Worm (Caenorhabditis elegans) whole organism, L4 larva: Measurements from ENCODE around the gene nas-7.

Experiments
- D1046.2 ChIP-seq: fragments of 200-800 bp; sonication (Bioruptor generic); IDR thresholded peaks from 2 replicates; pipeline ENCODE4 v1.3.6; 2022; ENCODE audit warnings: missing genetic modification characterization, missing compliant biosample characterization
- F44E2.7 ChIP-seq: fragments of 200-800 bp; sonication (Bioruptor generic); IDR thresholded peaks from 2 replicates; pipeline ENCODE4 v2.1.2; 2022; ENCODE audit warnings: missing genetic modification characterization, missing compliant biosample characterization
- T20F7.1 ChIP-seq: fragments of 200-800 bp; sonication (Bioruptor generic); optimal IDR thresholded peaks from 2 replicates; lab custom pipeline; 2018; ENCODE audit warnings: mild to moderate bottlenecking, missing genetic modification characterization, missing compliant biosample characterization
- ZK546.5 ChIP-seq, 2 experiments: sonication (generic microtip); optimal IDR thresholded peaks; 2 replicates each; lab custom pipeline; 2017; ENCODE audit warnings: missing biosample characterization in 2 of 2, missing genetic modification characterization in 2 of 2
- aha-1 ChIP-seq: fragments of 150-350 bp; peaks from one replicate; lab custom pipeline; 2014; ENCODE audit warnings: missing biosample characterization, missing genetic modification characterization
- ceh-28 ChIP-seq: fragments of 150-350 bp; optimal IDR thresholded peaks from 2 replicates; lab custom pipeline; 2014; ENCODE audit warnings: missing biosample characterization, missing genetic modification reagents, missing genetic modification characterization
- ceh-32 ChIP-seq: sonication (generic microtip); optimal IDR thresholded peaks from 2 replicates; lab custom pipeline; 2016; ENCODE audit warnings: mild to moderate bottlenecking, missing genetic modification characterization, missing compliant biosample characterization; ENCODE audit not compliant: poor library complexity
- ceh-44 ChIP-seq: fragments of 200-800 bp; sonication (Bioruptor generic); IDR thresholded peaks from 2 replicates; pipeline ENCODE4 v1.3.6; 2022; ENCODE audit warnings: missing genetic modification reagents, missing genetic modification characterization, missing compliant biosample characterization
- ceh-62 ChIP-seq: sonication (generic microtip); optimal IDR thresholded peaks from 2 replicates; lab custom pipeline; 2017; ENCODE audit warnings: missing biosample characterization, missing genetic modification characterization
- ceh-82 ChIP-seq: sonication (generic microtip); optimal IDR thresholded peaks from 2 replicates; lab custom pipeline; 2017; ENCODE audit warnings: missing biosample characterization, missing genetic modification characterization
- ces-1 ChIP-seq: fragments of 150-350 bp; sonication (generic microtip); optimal IDR thresholded peaks from 4 replicates; lab custom pipeline; 2014; ENCODE audit warnings: missing biosample characterization, missing genetic modification reagents, missing genetic modification characterization
- cey-2 ChIP-seq: sonication (generic microtip); optimal IDR thresholded peaks from 3 replicates; lab custom pipeline; 2017; ENCODE audit warnings: missing genetic modification characterization, mild to moderate bottlenecking, missing compliant biosample characterization, antibody characterized with exemption, borderline replicate concordance; ENCODE audit not compliant: insufficient read depth
- ctbp-1 ChIP-seq: fragments of 200-800 bp; sonication (Bioruptor generic); IDR thresholded peaks from 2 replicates; pipeline ENCODE4 v1.3.6; 2022; ENCODE audit warnings: missing genetic modification reagents, missing genetic modification characterization, missing compliant biosample characterization
- daf-12 ChIP-seq: fragments of 150-350 bp; optimal IDR thresholded peaks from 2 replicates; lab custom pipeline; 2014; ENCODE audit warnings: missing biosample characterization, missing genetic modification reagents, missing genetic modification characterization
- daf-16 ChIP-seq, 3 experiments: sonication (generic microtip); optimal IDR thresholded peaks; 2 replicates each; lab custom pipeline; 2016 to 2017; ENCODE audit warnings: missing genetic modification characterization in 3 of 3, missing genetic modification reagents in 3 of 3, mild to moderate bottlenecking in 2 of 3, missing compliant biosample characterization in 2 of 3, missing biosample characterization in 1 of 3, moderate library complexity in 1 of 3
- dpl-1 ChIP-seq: fragments of 150-350 bp; optimal IDR thresholded peaks from 2 replicates; lab custom pipeline; 2014; ENCODE audit warnings: missing biosample characterization, missing genetic modification reagents, missing genetic modification characterization
- duxl-1 ChIP-seq: sonication (generic microtip); optimal IDR thresholded peaks from 2 replicates; lab custom pipeline; 2016; ENCODE audit warnings: mild to moderate bottlenecking, missing genetic modification characterization, moderate library complexity, missing compliant biosample characterization; ENCODE audit not compliant: poor library complexity
- egl-27 ChIP-seq: sonication (generic microtip); optimal IDR thresholded peaks from 3 replicates; lab custom pipeline; 2017; ENCODE audit warnings: missing biosample characterization, missing genetic modification reagents, missing genetic modification characterization
- hif-1 ChIP-seq, 2 experiments: sonication (generic microtip); optimal IDR thresholded peaks; 2 replicates each; lab custom pipeline; 2016 to 2017; ENCODE audit warnings: missing compliant biosample characterization in 2 of 2, missing genetic modification characterization in 2 of 2, missing genetic modification reagents in 2 of 2, missing genotype in 2 of 2, mild to moderate bottlenecking in 1 of 2
- hlh-11 ChIP-seq: fragments of 200-800 bp; sonication (Bioruptor generic); optimal IDR thresholded peaks from 2 replicates; lab custom pipeline; 2018; ENCODE audit warnings: mild to moderate bottlenecking, missing genetic modification characterization, missing compliant biosample characterization
- hlh-30 ChIP-seq: sonication (generic microtip); optimal IDR thresholded peaks from 2 replicates; lab custom pipeline; 2017; ENCODE audit warnings: antibody characterized with exemption, mild to moderate bottlenecking, missing genetic modification characterization, missing compliant biosample characterization; ENCODE audit not compliant: insufficient read depth
- lim-7 ChIP-seq: fragments of 200-800 bp; sonication (Bioruptor generic); IDR thresholded peaks from 2 replicates; pipeline ENCODE4 v1.3.6; 2022; ENCODE audit warnings: missing genetic modification characterization, missing compliant biosample characterization
- lin-1 ChIP-seq: fragments of 200-800 bp; sonication (Bioruptor generic); IDR thresholded peaks from 2 replicates; pipeline ENCODE4 v1.3.6; 2022; ENCODE audit warnings: missing genetic modification reagents, missing genetic modification characterization, missing compliant biosample characterization
- lin-29 ChIP-seq: fragments of 200-800 bp; sonication (Bioruptor generic); IDR thresholded peaks from 2 replicates; pipeline ENCODE4 v1.3.6; 2022; ENCODE audit warnings: missing genetic modification reagents, missing genetic modification characterization, missing compliant biosample characterization
- lir-3 ChIP-seq: sonication (generic microtip); optimal IDR thresholded peaks from 2 replicates; lab custom pipeline; 2016; ENCODE audit warnings: mild to moderate bottlenecking, missing genetic modification characterization, missing compliant biosample characterization
- lsy-2 ChIP-seq, 2 experiments: fragments of 150-350 bp in 1 of 2; sonication (generic microtip) in 1 of 2; optimal IDR thresholded peaks; 2 replicates each; lab custom pipeline; 2014 to 2017; ENCODE audit warnings: missing biosample characterization in 2 of 2, missing genetic modification characterization in 2 of 2
- mdl-1 ChIP-seq, 2 experiments: fragments of 150-350 bp in 1 of 2; sonication (generic microtip) in 1 of 2; optimal IDR thresholded peaks; 2 replicates each; lab custom pipeline; 2014 to 2017; ENCODE audit warnings: missing biosample characterization in 2 of 2, missing genetic modification characterization in 2 of 2
- mdt-29 ChIP-seq: fragments of 200-800 bp; sonication (Bioruptor generic); IDR thresholded peaks from 2 replicates; pipeline ENCODE4 v1.3.6; 2022; ENCODE audit warnings: missing genetic modification reagents, missing genetic modification characterization, missing compliant biosample characterization
- mep-1 ChIP-seq: fragments of 150-350 bp; sonication (generic microtip); optimal IDR thresholded peaks from 3 replicates; lab custom pipeline; 2014; ENCODE audit warnings: missing biosample characterization, missing genetic modification characterization
- mxl-3 ChIP-seq: fragments of 200-800 bp; sonication (Bioruptor generic); optimal IDR thresholded peaks from 2 replicates; lab custom pipeline; 2018; ENCODE audit warnings: mild to moderate bottlenecking, missing genetic modification characterization, missing compliant biosample characterization
- nhr-11 ChIP-seq: fragments of 150-350 bp; optimal IDR thresholded peaks from 2 replicates; lab custom pipeline; 2014; ENCODE audit warnings: missing biosample characterization, missing genetic modification characterization
- nhr-25 ChIP-seq: sonication (generic microtip); optimal IDR thresholded peaks from 2 replicates; lab custom pipeline; 2017; ENCODE audit warnings: missing genetic modification characterization, mild to moderate bottlenecking, missing compliant biosample characterization, antibody characterized with exemption, moderate library complexity, borderline replicate concordance; ENCODE audit not compliant: insufficient read depth
- nhr-28 ChIP-seq: fragments of 150-350 bp; optimal IDR thresholded peaks from 2 replicates; lab custom pipeline; 2014; ENCODE audit warnings: missing biosample characterization, missing genetic modification characterization
- nhr-48 ChIP-seq: sonication (generic microtip); optimal IDR thresholded peaks from 2 replicates; lab custom pipeline; 2016; ENCODE audit warnings: mild to moderate bottlenecking, missing genetic modification characterization, missing compliant biosample characterization
- nhr-6 ChIP-seq: fragments of 150-350 bp; optimal IDR thresholded peaks from 2 replicates; lab custom pipeline; 2014; ENCODE audit warnings: missing biosample characterization, missing genetic modification characterization
- pha-4 ChIP-seq, 2 experiments: fragments of 150-350 bp in 1 of 2; fragments of 200-800 bp in 1 of 2; sonication (Bioruptor generic) in 1 of 2; IDR thresholded peaks in 1 of 2; optimal IDR thresholded peaks in 1 of 2; 2 replicates each; pipeline versions ENCODE4 v1.3.6 to Lab custom; 2014 to 2022; ENCODE audit warnings: missing genetic modification characterization in 2 of 2, missing genetic modification reagents in 2 of 2, missing biosample characterization in 1 of 2, missing compliant biosample characterization in 1 of 2
- pqm-1 ChIP-seq: sonication (generic microtip); optimal IDR thresholded peaks from 2 replicates; lab custom pipeline; 2017; ENCODE audit warnings: missing biosample characterization, missing genetic modification characterization
- rbr-2 ChIP-seq: sonication (generic microtip); optimal IDR thresholded peaks from 2 replicates; lab custom pipeline; 2016; ENCODE audit warnings: missing genotype, missing genetic modification characterization, missing compliant biosample characterization
- saeg-2 ChIP-seq: fragments of 200-800 bp; sonication (Bioruptor generic); IDR thresholded peaks from 2 replicates; pipeline ENCODE4 v1.3.6; 2022; ENCODE audit warnings: missing genetic modification reagents, missing genetic modification characterization, missing compliant biosample characterization
- snpc-4 ChIP-seq: fragments of 150-350 bp; optimal IDR thresholded peaks from 2 replicates; lab custom pipeline; 2014; ENCODE audit warnings: missing biosample characterization, missing genetic modification characterization
- unc-39 ChIP-seq: sonication (generic microtip); optimal IDR thresholded peaks from 2 replicates; lab custom pipeline; 2017; ENCODE audit warnings: missing biosample characterization, missing genetic modification characterization
- unc-62 ChIP-seq, 3 experiments: fragments of 150-350 bp in 1 of 3; sonication (generic microtip); optimal IDR thresholded peaks in 2 of 3; peaks in 1 of 3; 1 replicate in 1 of 3; 2 replicates in 2 of 3; lab custom pipeline; 2014 to 2017; ENCODE audit warnings: missing biosample characterization in 3 of 3, missing genetic modification characterization in 3 of 3, missing genetic modification reagents in 3 of 3, missing genotype in 1 of 3
- zip-2 ChIP-seq: fragments of 150-350 bp; optimal IDR thresholded peaks from 2 replicates; lab custom pipeline; 2014; ENCODE audit warnings: missing biosample characterization, missing genetic modification characterization

nas-7 gene

DNA sequence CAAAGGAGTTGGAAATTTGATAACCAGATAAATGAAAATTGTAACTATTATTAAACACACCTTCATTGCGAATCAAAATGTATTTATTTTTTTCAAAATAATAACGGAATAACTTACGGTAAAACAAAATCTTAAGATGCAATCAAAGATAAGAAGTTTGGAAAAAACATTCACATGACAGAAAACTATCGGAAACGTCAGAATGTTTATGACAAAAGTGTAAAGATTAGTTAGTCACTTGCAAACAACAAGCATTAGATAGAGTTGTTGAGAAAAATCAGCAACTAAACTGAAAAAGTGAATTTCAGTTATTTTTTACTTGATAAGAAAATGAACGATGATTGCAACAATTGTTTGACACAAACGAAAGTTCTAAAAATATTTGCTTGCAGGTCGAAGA lies 17.6 kb upstream of the nas-7 start:
- TF ChIP-seq ceh-44 (GFP tag; lab: Robert Waterston, UW) (no peak), mep-1 (tag; lab: Kevin White, UChicago) (peak; percentile 59), egl-27 (tag; lab: Kevin White, UChicago) (no peak), nhr-28 (tag; lab: Kevin White, UChicago) (peak; percentile 69), duxl-1 (tag; lab: Kevin White, UChicago) (no peak), lim-7 (GFP tag; lab: Robert Waterston, UW) (no peak), snpc-4 (tag; lab: Kevin White, UChicago) (no peak), zip-2 (no peak), hif-1 (tag; optimal IDR thresholded peaks at IDR 0.05; lab: Kevin White, UChicago) (no peak), cey-2 (tag; lab: Kevin White, UChicago) (no peak), daf-16 (GFP tag; optimal IDR thresholded peaks at IDR 0.05; lab: Kevin White, UChicago) (no peak), daf-16 (tag; optimal IDR thresholded peaks at IDR 0.05; lab: Kevin White, UChicago) (peak; percentile 93), unc-39 (no peak), pqm-1 (no peak), mdt-29 (GFP tag; lab: Robert Waterston, UW) (no peak), ctbp-1 (GFP tag; lab: Robert Waterston, UW) (no peak), mxl-3 (no peak), daf-12 (tag; lab: Kevin White, UChicago) (no peak), rbr-2 (tag; lab: Kevin White, UChicago) (no peak), ceh-32 (tag; lab: Kevin White, UChicago) (no peak), ceh-28 (no peak), nhr-6 (tag; lab: Kevin White, UChicago) (no peak), pha-4 (GFP tag; IDR thresholded peaks at IDR 0.05; lab: Robert Waterston, UW) (no peak), pha-4 (tag; optimal IDR thresholded peaks at IDR 0.05; lab: Kevin White, UChicago) (no peak), ces-1 (no peak), lin-29 (GFP tag; lab: Robert Waterston, UW) (no peak), lsy-2 (tag; optimal IDR thresholded peaks at IDR 0.05; lab: Kevin White, UChicago) (peak in 1 of 2 experiments; percentile 13), aha-1 (tag; lab: Kevin White, UChicago) (no peak)

DNA sequence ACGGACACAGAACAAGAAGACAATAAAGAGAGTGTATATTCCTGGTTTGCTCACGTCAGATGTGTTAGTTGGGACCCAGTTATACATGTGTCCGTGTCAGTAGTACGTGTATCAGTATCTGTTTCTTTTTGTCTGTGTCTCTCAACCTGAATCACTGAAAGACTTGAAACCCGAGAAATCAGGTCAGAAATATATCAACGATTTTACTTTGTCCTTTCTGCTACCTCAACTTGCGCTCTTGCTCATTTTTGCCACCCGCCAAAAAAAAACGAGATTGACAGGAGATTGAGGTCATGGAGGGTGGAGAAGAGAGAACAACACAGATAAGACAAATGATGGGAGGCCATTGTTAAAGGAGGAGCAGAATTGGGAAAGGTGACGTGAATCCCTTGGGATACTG lies 17.0 kb upstream of the nas-7 start:
- no peak for TF ChIP-seq nhr-11 (tag; lab: Kevin White, UChicago)
- peak; percentile 97 for TF ChIP-seq aha-1 (tag; lab: Kevin White, UChicago)
- peak in 1 of 2 experiments; percentile 89 for TF ChIP-seq unc-62 (GFP tag; optimal IDR thresholded peaks at IDR 0.05 in 1 of 2; lab: Kevin White, UChicago)
- TF ChIP-seq unc-62 (tag; optimal IDR thresholded peaks at IDR 0.05; lab: Kevin White, UChicago) = no peak
- no peak for TF ChIP-seq ceh-32 (tag; lab: Kevin White, UChicago)

DNA sequence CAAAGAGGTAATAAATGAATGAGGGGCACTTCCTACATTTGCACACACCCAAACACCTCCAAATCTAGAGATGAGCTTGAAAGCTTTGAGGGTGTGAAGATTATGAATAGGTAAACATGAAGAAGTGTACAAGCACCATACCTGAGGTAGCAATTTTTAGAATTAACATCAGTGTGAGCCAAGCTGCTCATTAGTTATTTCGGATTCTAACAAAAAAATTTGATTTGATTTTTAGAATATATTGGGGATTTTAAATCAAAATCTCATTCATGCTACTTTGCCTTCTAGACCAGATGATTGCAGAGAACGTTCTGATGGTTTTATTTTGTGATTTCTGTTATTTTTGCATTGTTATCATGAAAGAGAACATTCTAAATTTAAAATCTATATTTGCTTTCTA lies 11.2 kb upstream of the nas-7 start:
- TF ChIP-seq unc-62 (GFP tag; optimal IDR thresholded peaks at IDR 0.05 in 1 of 2; lab: Kevin White, UChicago) (peak in 1 of 2 experiments; percentile 96), unc-62 (tag; optimal IDR thresholded peaks at IDR 0.05; lab: Kevin White, UChicago) (no peak), dpl-1 (GFP tag; lab: Kevin White, UChicago) (no peak)

DNA sequence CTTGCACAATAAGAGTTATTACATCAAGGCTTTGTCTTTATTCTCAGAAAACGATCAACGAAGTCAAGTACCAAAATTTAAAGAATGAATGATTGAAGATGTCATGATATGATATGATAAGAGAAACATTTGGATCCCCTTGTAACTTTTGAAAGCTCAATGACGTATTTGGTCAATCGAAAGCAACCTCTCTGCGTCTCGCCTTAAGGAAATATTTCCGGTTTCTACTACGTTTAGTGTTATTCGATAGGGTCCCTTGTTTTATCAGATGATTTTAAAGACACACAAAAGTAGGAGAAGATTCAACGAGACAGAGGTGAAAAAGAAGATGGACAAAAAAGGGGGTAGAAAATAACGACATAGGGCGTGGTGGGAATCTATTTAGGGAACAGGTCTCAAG lies 10.8 kb upstream of the nas-7 start:
- no peak for TF ChIP-seq ceh-62 (tag; lab: Kevin White, UChicago)
- no peak for TF ChIP-seq F44E2.7 (GFP tag; lab: Robert Waterston, UW)
- TF ChIP-seq nhr-28 (tag; lab: Kevin White, UChicago) = peak; percentile 35
- TF ChIP-seq mdl-1 (tag; optimal IDR thresholded peaks at IDR 0.05; lab: Kevin White, UChicago) = peak in 1 of 2 experiments; percentile 61
- TF ChIP-seq daf-12 (tag; lab: Kevin White, UChicago) = no peak
- no peak for TF ChIP-seq duxl-1 (tag; lab: Kevin White, UChicago)
- TF ChIP-seq zip-2 = no peak
- no peak for TF ChIP-seq saeg-2 (GFP tag; lab: Robert Waterston, UW)
- peak; percentile 37 for TF ChIP-seq nhr-25
- peak; percentile 29 for TF ChIP-seq hlh-11
- no peak for TF ChIP-seq ceh-82 (tag; lab: Kevin White, UChicago)
- TF ChIP-seq cey-2 (tag; lab: Kevin White, UChicago) = no peak
- TF ChIP-seq aha-1 (tag; lab: Kevin White, UChicago) = no peak
- peak; percentile 22 for TF ChIP-seq nhr-48 (tag; lab: Kevin White, UChicago)
- TF ChIP-seq egl-27 (tag; lab: Kevin White, UChicago) = no peak
- no peak for TF ChIP-seq hlh-30 (tag; lab: Kevin White, UChicago)
- no peak for TF ChIP-seq lin-1 (GFP tag; lab: Robert Waterston, UW)
- no peak for TF ChIP-seq D1046.2 (GFP tag; lab: Robert Waterston, UW)
- TF ChIP-seq ZK546.5 (tag; optimal IDR thresholded peaks at IDR 0.05; lab: Kevin White, UChicago) = no peak
- TF ChIP-seq lir-3 (tag; lab: Kevin White, UChicago) = no peak
- no peak for TF ChIP-seq mdt-29 (GFP tag; lab: Robert Waterston, UW)
- TF ChIP-seq T20F7.1 (GFP tag; lab: Kevin White, UChicago) = no peak
